Fruit fly (Drosophila melanogaster): ENCODE measurements around the gene yip2.
A peak's percentile ranks its signal among the peaks of the same experiment; 100 is the strongest.

Gene yip2

dm6 chr2L:9956993-9957652, 42.1 kb downstream of the yip2 start, which contains the start of the genes CG4658 and CG5846:
TSS of gene CG4658 (plus strand) at chr2L:9957132.
TSS of gene CG5846 (minus strand) at chr2L:9957237.
- TF ChIP-seq psq (optimal IDR thresholded peaks at IDR 0.05) (no peak), pan (optimal IDR thresholded peaks at IDR 0.05) (peak; percentile 96), Dll (optimal IDR thresholded peaks at IDR 0.05) (no peak)

dm6 chr2L:9960758-9961157, 45.7 kb downstream of the yip2 start:
- TF ChIP-seq usp (GFP tag; optimal IDR thresholded peaks at IDR 0.05) (no peak), EcR (GFP tag; optimal IDR thresholded peaks at IDR 0.05) (no peak), pan (optimal IDR thresholded peaks at IDR 0.05) (no peak), Dll (optimal IDR thresholded peaks at IDR 0.05) (no peak), CG8478 (optimal IDR thresholded peaks at IDR 0.05) (no peak), psq (optimal IDR thresholded peaks at IDR 0.05) (no peak)

dm6 chr2L:9963603-9964042, 48.6 kb downstream of the yip2 start, which contains the start of gene CG5850:
TSS of gene CG5850 (minus strand) at chr2L:9963949.
- no peak for TF ChIP-seq CG8478 (optimal IDR thresholded peaks at IDR 0.05)
- no peak for TF ChIP-seq psq (optimal IDR thresholded peaks at IDR 0.05)
- no peak for TF ChIP-seq EcR (GFP tag; optimal IDR thresholded peaks at IDR 0.05)
- no peak for TF ChIP-seq usp (GFP tag; optimal IDR thresholded peaks at IDR 0.05)
- TF ChIP-seq pan (optimal IDR thresholded peaks at IDR 0.05) = no peak
- TF ChIP-seq Dll (optimal IDR thresholded peaks at IDR 0.05) = no peak
